Fruit fly (Drosophila melanogaster) whole organism, embryonic: ENCODE results near the gene CG15330.

Experiments
- Ada2b ChIP-seq: fragments of 200-800 bp; sonication (Bioruptor generic); IDR thresholded peaks from 2 replicates; pipeline ENCODE4 v1.3.6; 2022; ENCODE audit warnings: missing biosample characterization, missing genetic modification characterization
- Atf-2 ChIP-seq: fragments of 200-800 bp; sonication (Bioruptor generic); optimal IDR thresholded peaks from 2 replicates; lab custom pipeline; 2016; ENCODE audit warnings: missing biosample characterization, missing genetic modification characterization
- CG10147 ChIP-seq: fragments of 200-800 bp; sonication (Bioruptor generic); optimal IDR thresholded peaks from 2 replicates; lab custom pipeline; 2019; ENCODE audit warnings: missing biosample characterization, mild to moderate bottlenecking, missing genetic modification characterization, moderate library complexity
- CG14667 ChIP-seq: fragments of 200-800 bp; sonication (Bioruptor generic); IDR thresholded peaks from 2 replicates; pipeline ENCODE4 v1.3.6; 2022; ENCODE audit warnings: missing biosample characterization, missing genetic modification characterization
- CG16813 ChIP-seq: fragments of 200-800 bp; sonication (Bioruptor generic); IDR thresholded peaks from 3 replicates; pipeline ENCODE4 v1.3.6; 2022; ENCODE audit warnings: missing biosample characterization, missing genetic modification characterization; ENCODE audit not compliant: partially characterized antibody
- CG18619 ChIP-seq: fragments of 200-800 bp; sonication (Bioruptor generic); optimal IDR thresholded peaks from 3 replicates; lab custom pipeline; 2017; ENCODE audit warnings: missing biosample characterization, mild to moderate bottlenecking, missing genetic modification characterization
- CG2889 ChIP-seq: fragments of 200-800 bp; sonication (Bioruptor generic); IDR thresholded peaks from 3 replicates; pipeline ENCODE4 v1.3.6; 2022; ENCODE audit warnings: missing biosample characterization, missing genetic modification characterization
- CG3407 ChIP-seq: fragments of 200-800 bp; sonication (Bioruptor generic); optimal IDR thresholded peaks from 2 replicates; lab custom pipeline; 2018; ENCODE audit warnings: missing biosample characterization, mild to moderate bottlenecking, missing genetic modification characterization
- CG3838 ChIP-seq: fragments of 200-800 bp; sonication (Bioruptor generic); optimal IDR thresholded peaks from 3 replicates; lab custom pipeline; 2016; ENCODE audit warnings: missing biosample characterization, missing genetic modification characterization
- CG43689 ChIP-seq: fragments of 200-800 bp; sonication (Bioruptor generic); IDR thresholded peaks from 2 replicates; pipeline ENCODE4 v1.3.6; 2022; ENCODE audit warnings: missing biosample characterization, missing genetic modification characterization
- CG9817 ChIP-seq: fragments of 200-800 bp; sonication (Bioruptor generic); optimal IDR thresholded peaks from 2 replicates; lab custom pipeline; 2018; ENCODE audit warnings: missing biosample characterization, mild to moderate bottlenecking, missing genetic modification characterization, moderate library complexity
- Camta ChIP-seq: fragments of 200-800 bp; sonication (Bioruptor generic); optimal IDR thresholded peaks from 2 replicates; lab custom pipeline; 2016; ENCODE audit warnings: missing biosample characterization, missing genetic modification characterization
- Chrac-16 ChIP-seq: fragments of 200-800 bp; sonication (Bioruptor generic); optimal IDR thresholded peaks from 3 replicates; lab custom pipeline; 2016; ENCODE audit warnings: missing biosample characterization, missing genetic modification characterization
- Deaf1 ChIP-seq: fragments of 200-800 bp; optimal IDR thresholded peaks from 3 replicates; lab custom pipeline; 2019; ENCODE audit warnings: missing biosample characterization, mild to moderate bottlenecking, missing genetic modification characterization, moderate library complexity
- Ets97D ChIP-seq: fragments of 200-800 bp; sonication (Bioruptor generic); optimal IDR thresholded peaks from 3 replicates; lab custom pipeline; 2016; ENCODE audit warnings: missing biosample characterization, missing genetic modification characterization
- HLHmδ ChIP-seq: fragments of 200-800 bp; sonication (Bioruptor generic); optimal IDR thresholded peaks from 2 replicates; lab custom pipeline; 2018; ENCODE audit warnings: missing biosample characterization, mild to moderate bottlenecking, missing genetic modification characterization, moderate library complexity
- Hey ChIP-seq: fragments of 200-800 bp; sonication (Bioruptor generic); optimal IDR thresholded peaks from 3 replicates; lab custom pipeline; 2018; ENCODE audit warnings: missing biosample characterization, mild to moderate bottlenecking, missing genetic modification characterization
- Hr51 ChIP-seq, 2 experiments: fragments of 200-800 bp; sonication (Bioruptor generic); optimal IDR thresholded peaks; 2 replicates in 1 of 2; 3 replicates in 1 of 2; lab custom pipeline; 2016 to 2018; ENCODE audit warnings: missing biosample characterization in 2 of 2, missing genetic modification characterization in 2 of 2, mild to moderate bottlenecking in 1 of 2, moderate library complexity in 1 of 2
- Kr ChIP-seq: fragments of 200-800 bp; sonication (Bioruptor generic); optimal IDR thresholded peaks from 2 replicates; lab custom pipeline; 2017; ENCODE audit warnings: missing biosample characterization, mild to moderate bottlenecking, missing genetic modification characterization
- Lhr ChIP-seq: fragments of 200-800 bp; sonication (Bioruptor generic); optimal IDR thresholded peaks from 3 replicates; lab custom pipeline; 2017; ENCODE audit warnings: mild to moderate bottlenecking, missing biosample characterization, missing genetic modification reagents, missing genetic modification characterization
- Mes4 ChIP-seq: fragments of 200-800 bp; sonication (Bioruptor generic); optimal IDR thresholded peaks from 2 replicates; lab custom pipeline; 2016; ENCODE audit warnings: missing biosample characterization, missing genetic modification characterization
- Myb ChIP-seq: fragments of 200-800 bp; sonication (Bioruptor generic); optimal IDR thresholded peaks from 2 replicates; lab custom pipeline; 2016; ENCODE audit warnings: missing biosample characterization, missing genetic modification characterization
- NFAT ChIP-seq: fragments of 200-800 bp; sonication (Bioruptor generic); IDR thresholded peaks from 2 replicates; pipeline ENCODE4 v1.3.6; 2022; ENCODE audit warnings: missing biosample characterization, missing genetic modification characterization
- NK7.1 ChIP-seq: fragments of 200-800 bp; sonication (Bioruptor generic); optimal IDR thresholded peaks from 3 replicates; lab custom pipeline; 2016; ENCODE audit warnings: missing biosample characterization, missing genetic modification characterization
- Nf-YB ChIP-seq: fragments of 200-800 bp; sonication (Bioruptor generic); optimal IDR thresholded peaks from 3 replicates; lab custom pipeline; 2019; ENCODE audit warnings: missing biosample characterization, mild to moderate bottlenecking, missing genetic modification characterization, moderate library complexity
- Pdp1 ChIP-seq, 2 experiments: fragments of 200-800 bp; sonication (Bioruptor generic); optimal IDR thresholded peaks; 3 replicates each; lab custom pipeline; 2016; ENCODE audit warnings: missing biosample characterization in 2 of 2, missing genetic modification characterization in 2 of 2, mild to moderate bottlenecking in 1 of 2, moderate library complexity in 1 of 2
- Ptx1 ChIP-seq: fragments of 200-800 bp; sonication (Bioruptor generic); IDR thresholded peaks from 2 replicates; pipeline ENCODE4 v1.3.6; 2022; ENCODE audit warnings: missing biosample characterization, missing genetic modification characterization
- Sin3A ChIP-seq: fragments of >200 bp; optimal IDR thresholded peaks from 2 replicates; lab custom pipeline; 2018
- Trl ChIP-seq, 3 experiments: fragments of >200 bp in 2 of 3; fragments of 200-800 bp in 1 of 3; sonication (Bioruptor generic) in 1 of 3; optimal IDR thresholded peaks; 2 replicates in 1 of 3; 3 replicates in 2 of 3; lab custom pipeline; 2016 to 2017; ENCODE audit warnings: missing biosample characterization in 1 of 3, missing genetic modification characterization in 1 of 3
- YL-1 ChIP-seq: fragments of 200-800 bp; sonication (Bioruptor generic); optimal IDR thresholded peaks from 3 replicates; lab custom pipeline; 2017; ENCODE audit warnings: missing biosample characterization, mild to moderate bottlenecking, missing genetic modification characterization
- ash1 ChIP-seq: fragments of 200-800 bp; sonication (Bioruptor generic); optimal IDR thresholded peaks from 2 replicates; lab custom pipeline; 2018; ENCODE audit warnings: missing biosample characterization, mild to moderate bottlenecking, missing genetic modification characterization
- chm ChIP-seq: fragments of 200-800 bp; sonication (Bioruptor generic); IDR thresholded peaks from 2 replicates; pipeline ENCODE4 v1.3.6; 2022; ENCODE audit warnings: missing biosample characterization, missing genetic modification characterization
- crol ChIP-seq: fragments of 200-800 bp; sonication (Bioruptor generic); IDR thresholded peaks from 2 replicates; pipeline ENCODE4 v1.3.6; 2022; ENCODE audit warnings: missing biosample characterization, missing genetic modification characterization
- dimm ChIP-seq: fragments of 200-800 bp; sonication (Bioruptor generic); IDR thresholded peaks from 2 replicates; pipeline ENCODE4 v1.3.6; 2022; ENCODE audit warnings: missing biosample characterization, missing genetic modification characterization
- disco-r ChIP-seq: fragments of 200-800 bp; sonication (Bioruptor generic); optimal IDR thresholded peaks from 2 replicates; lab custom pipeline; 2016; ENCODE audit warnings: missing biosample characterization, missing genetic modification characterization
- dmrt99B ChIP-seq: fragments of 200-800 bp; sonication (Bioruptor generic); optimal IDR thresholded peaks from 2 replicates; lab custom pipeline; 2018; ENCODE audit warnings: missing biosample characterization, mild to moderate bottlenecking, missing genetic modification characterization, moderate library complexity
- gem ChIP-seq: fragments of 200-800 bp; sonication (Bioruptor generic); optimal IDR thresholded peaks from 2 replicates; lab custom pipeline; 2019; ENCODE audit warnings: missing biosample characterization, mild to moderate bottlenecking, missing genetic modification characterization, moderate library complexity
- grn ChIP-seq: fragments of 200-800 bp; sonication (Bioruptor generic); optimal IDR thresholded peaks from 3 replicates; lab custom pipeline; 2017; ENCODE audit warnings: missing biosample characterization, missing genetic modification characterization
- gsb ChIP-seq: fragments of 200-800 bp; sonication (Bioruptor generic); IDR thresholded peaks from 2 replicates; pipeline ENCODE4 v1.3.6; 2022; ENCODE audit warnings: missing biosample characterization, missing genetic modification characterization
- inv ChIP-seq: fragments of 200-800 bp; sonication (Bioruptor generic); IDR thresholded peaks from 2 replicates; pipeline ENCODE4 v1.3.6; 2022; ENCODE audit warnings: missing biosample characterization, missing genetic modification characterization; ENCODE audit not compliant: partially characterized antibody
- pfk ChIP-seq: fragments of 200-800 bp; sonication (Bioruptor generic); optimal IDR thresholded peaks from 2 replicates; lab custom pipeline; 2018; ENCODE audit warnings: missing biosample characterization, mild to moderate bottlenecking, missing genetic modification characterization, moderate library complexity
- sna ChIP-seq: fragments of 200-800 bp; sonication (Bioruptor generic); IDR thresholded peaks from 2 replicates; pipeline ENCODE4 v1.3.6; 2022; ENCODE audit warnings: missing biosample characterization, missing genetic modification characterization; ENCODE audit not compliant: partially characterized antibody
- tio ChIP-seq: fragments of 200-800 bp; sonication (Bioruptor generic); optimal IDR thresholded peaks from 2 replicates; lab custom pipeline; 2017; ENCODE audit warnings: missing biosample characterization, missing genetic modification characterization, inconsistent platforms
- tll ChIP-seq, 2 experiments: fragments of 200-800 bp in 1 of 2; fragments of >200 bp in 1 of 2; sonication (Bioruptor generic) in 1 of 2; optimal IDR thresholded peaks; 2 replicates each; lab custom pipeline; 2017 to 2019; ENCODE audit warnings: missing biosample characterization in 2 of 2, missing genetic modification characterization in 2 of 2, mild to moderate bottlenecking in 1 of 2, moderate library complexity in 1 of 2
- tup ChIP-seq: fragments of 200-800 bp; sonication (Bioruptor generic); optimal IDR thresholded peaks from 2 replicates; lab custom pipeline; 2016; ENCODE audit warnings: missing biosample characterization, mild to moderate bottlenecking, missing genetic modification characterization, moderate library complexity
- zen ChIP-seq: fragments of 200-800 bp; sonication (Bioruptor generic); optimal IDR thresholded peaks from 3 replicates; lab custom pipeline; 2018; ENCODE audit warnings: missing biosample characterization, mild to moderate bottlenecking, missing genetic modification characterization, moderate library complexity

The CG15330 gene

dm6 chrX:7930236-7931027 is 25.4 kb upstream of the CG15330 start (continued):
- peak in 1 of 2 experiments; percentile 91 for TF ChIP-seq Trl (optimal IDR thresholded peaks at IDR 0.05; lab: Kevin White, UChicago)
- no peak for TF ChIP-seq Trl (GFP tag; optimal IDR thresholded peaks at IDR 0.05; lab: Kevin White, UChicago)
- TF ChIP-seq Myb, result no peak
- peak; percentile 27 for TF ChIP-seq Deaf1 (tag; lab: Kevin White, UChicago)
- TF ChIP-seq, all 482 proteins: peak for 19

DNA sequence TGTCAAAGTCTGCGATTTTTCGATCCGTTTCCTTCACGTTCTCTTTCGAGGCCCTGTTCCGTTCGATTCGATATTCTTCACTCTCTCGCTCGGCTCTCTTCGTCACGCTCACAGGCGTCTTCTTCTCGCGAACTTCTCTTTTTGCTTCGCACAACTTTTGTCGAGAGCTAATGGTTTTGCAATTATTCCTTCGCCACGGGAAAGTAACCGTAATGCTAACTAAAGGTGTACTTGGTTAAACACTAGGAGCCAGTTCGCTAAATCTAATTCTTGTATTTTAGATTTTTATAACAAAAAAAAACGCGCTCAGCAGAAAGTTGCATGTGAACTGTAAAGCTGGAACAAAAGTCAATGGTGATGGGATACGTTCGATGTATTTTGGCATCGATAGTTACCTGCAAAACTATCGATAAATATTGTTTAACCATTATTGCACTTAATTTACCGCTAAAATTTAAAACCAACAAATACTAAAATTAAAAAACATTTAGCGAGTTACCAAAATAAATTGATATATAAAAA is 24.8 kb upstream of the CG15330 start, which contains the start of gene mahe:
TSS of gene mahe (minus strand) at position 355 of the 522 bp plus-strand sequence.
- no peak for TF ChIP-seq Atf-2 (GFP tag; lab: Kevin White, UChicago)
- TF ChIP-seq CG14667 (GFP tag; lab: Robert Waterston, UW), result no peak
- TF ChIP-seq Camta (GFP tag; lab: Kevin White, UChicago), result no peak
- TF ChIP-seq grn, result no peak
- peak; percentile 10 for TF ChIP-seq Myb
- TF ChIP-seq Mes4 (GFP tag; lab: Kevin White, UChicago), result no peak
- peak; percentile 74 for TF ChIP-seq inv
- TF ChIP-seq gsb, result no peak
- no peak for TF ChIP-seq Nf-YB (GFP tag; lab: Kevin White, UChicago)
- no peak for TF ChIP-seq disco-r (GFP tag; lab: Kevin White, UChicago)
- TF ChIP-seq CG2889 (GFP tag; lab: Robert Waterston, UW), result no peak
- TF ChIP-seq HLHmδ (GFP tag; lab: Kevin White, UChicago), result no peak
- no peak for TF ChIP-seq NK7.1
- no peak for TF ChIP-seq dmrt99B (tag; lab: Kevin White, UChicago)
- TF ChIP-seq Pdp1 (GFP tag; optimal IDR thresholded peaks at IDR 0.05; lab: Kevin White, UChicago), result peak in 1 of 2 experiments; percentile 14
- no peak for TF ChIP-seq Hr51 (GFP tag; optimal IDR thresholded peaks at IDR 0.05; lab: Kevin White, UChicago)
- TF ChIP-seq dimm (GFP tag; lab: Robert Waterston, UW), result no peak
- no peak for TF ChIP-seq Ptx1 (GFP tag; lab: Robert Waterston, UW)
- TF ChIP-seq chm, result no peak
- TF ChIP-seq Chrac-16 (GFP tag; lab: Kevin White, UChicago), result no peak
- no peak for TF ChIP-seq NFAT (GFP tag; lab: Robert Waterston, UW)
- no peak for TF ChIP-seq crol (GFP tag; lab: Robert Waterston, UW)
- no peak for TF ChIP-seq Ada2b (GFP tag; lab: Robert Waterston, UW)
- peak; percentile 13 for TF ChIP-seq pfk (GFP tag; lab: Kevin White, UChicago)
- TF ChIP-seq CG3838 (GFP tag; lab: Kevin White, UChicago), result no peak
- TF ChIP-seq CG3407, result no peak
- no peak for TF ChIP-seq tio (GFP tag; lab: Kevin White, UChicago)
- no peak for TF ChIP-seq CG43689 (GFP tag; lab: Robert Waterston, UW)
- TF ChIP-seq tll (GFP tag; optimal IDR thresholded peaks at IDR 0.05; lab: Kevin White, UChicago), result peak in 1 of 2 experiments; percentile 67
- peak; percentile 17 for TF ChIP-seq YL-1 (GFP tag; lab: Kevin White, UChicago)
- no peak for TF ChIP-seq Kr (GFP tag; lab: Kevin White, UChicago)
- TF ChIP-seq Hey, result no peak
- TF ChIP-seq Lhr (GFP tag; lab: Kevin White, UChicago), result no peak
- no peak for TF ChIP-seq CG10147
- TF ChIP-seq gem (tag; lab: Kevin White, UChicago), result no peak
- no peak for TF ChIP-seq tup
- TF ChIP-seq CG9817 (tag; lab: Kevin White, UChicago), result no peak
- TF ChIP-seq sna, result peak; percentile 69
- TF ChIP-seq Sin3A (lab: Kevin White, UChicago), result no peak
- TF ChIP-seq CG18619 (GFP tag; lab: Kevin White, UChicago), result no peak
- TF ChIP-seq ash1 (GFP tag; lab: Kevin White, UChicago), result no peak
- peak; percentile 21 for TF ChIP-seq Ets97D
- peak; percentile 37 for TF ChIP-seq zen (tag; lab: Kevin White, UChicago)
- peak; percentile 80 for TF ChIP-seq CG16813 (GFP tag; lab: Robert Waterston, UW)
